Worm (Caenorhabditis elegans): Measurements from ENCODE around the gene elo-3.

Gene elo-3

ce11 chrIV:7234623-7235022 lies 2.9 kb upstream of the elo-3 start:
- TF ChIP-seq Y95B8A.8 (GFP tag; IDR thresholded peaks at IDR 0.05) (no peak), ztf-25 (GFP tag; IDR thresholded peaks at IDR 0.05) (no peak)

ce11 chrIV:7235382-7235917 lies 2.1 kb upstream of the elo-3 start:
- TF ChIP-seq attf-5 (GFP tag; optimal IDR thresholded peaks at IDR 0.05) (peak; percentile 52), snpc-4 (GFP tag; optimal IDR thresholded peaks at IDR 0.05) (no peak), snpc-4 (tag; optimal IDR thresholded peaks at IDR 0.05) (peak in 1 of 4 experiments; percentile 21), ztf-18 (tag; optimal IDR thresholded peaks at IDR 0.05) (peak; percentile 11), pbrm-1 (GFP tag; IDR thresholded peaks at IDR 0.05) (0 out of 2 replicates have a peak, but pooled peaks have one; percentile 20), unc-130 (GFP tag; optimal IDR thresholded peaks at IDR 0.05) (no peak), hmg-20 (GFP tag; IDR thresholded peaks at IDR 0.05) (peak; percentile 47; the same call in 1 of the 2 replicates), rcor-1 (GFP tag; IDR thresholded peaks at IDR 0.05) (peak; percentile 26; the same call in 1 of the 2 replicates), gei-17 (GFP tag; optimal IDR thresholded peaks at IDR 0.05) (no peak), dox-1 (GFP tag; IDR thresholded peaks at IDR 0.05) (peak; percentile 78), K11D2.4 (GFP tag; IDR thresholded peaks at IDR 0.05) (0 out of 2 replicates have a peak, but pooled peaks have one; percentile 50), hmg-1.2 (GFP tag; IDR thresholded peaks at IDR 0.05) (peak; percentile 82), lir-1 (GFP tag; conservative IDR thresholded peaks at IDR 0.05) (0 out of 2 replicates have a peak, but pooled peaks have one; percentile 32), lin-40 (tag; optimal IDR thresholded peaks at IDR 0.05) (peak; percentile 28), xnd-1 (tag; optimal IDR thresholded peaks at IDR 0.05) (no peak), ceh-91 (GFP tag; IDR thresholded peaks at IDR 0.05) (no peak), B0336.3 (GFP tag; IDR thresholded peaks at IDR 0.05) (peak; percentile 59; the same call in 1 of the 2 replicates), lin-54 (GFP tag; optimal IDR thresholded peaks at IDR 0.05) (peak; percentile 31), zfh-2 (GFP tag; conservative IDR thresholded peaks at IDR 0.05) (peak; percentile 89), repo-1 (tag; optimal IDR thresholded peaks at IDR 0.05) (peak; percentile 9), K12H6.12 (tag; optimal IDR thresholded peaks at IDR 0.05) (peak; percentile 25), nhr-80 (tag; optimal IDR thresholded peaks at IDR 0.05) (peak; percentile 88), sptf-2 (GFP tag; optimal IDR thresholded peaks at IDR 0.05) (no peak), somi-1 (GFP tag; optimal IDR thresholded peaks at IDR 0.05) (peak; percentile 6), Y53F4B.3 (GFP tag; IDR thresholded peaks at IDR 0.05) (no peak), cebp-1 (GFP tag; IDR thresholded peaks at IDR 0.05) (no peak), cebp-1 (tag; optimal IDR thresholded peaks at IDR 0.05) (peak; percentile 57), rec-8 (tag; optimal IDR thresholded peaks at IDR 0.05) (peak in 1 of 2 experiments; percentile 8), mcd-1 (GFP tag; IDR thresholded peaks at IDR 0.05) (peak; percentile 62)

ce11 chrIV:7236248-7236772 lies 1.2 kb upstream of the elo-3 start:
- TF ChIP-seq nhr-27 (tag; optimal IDR thresholded peaks at IDR 0.05) (no peak), dpff-1 (tag; optimal IDR thresholded peaks at IDR 0.05) (no peak), ceh-27 (GFP tag; optimal IDR thresholded peaks at IDR 0.05) (no peak), lsl-1 (GFP tag; optimal IDR thresholded peaks at IDR 0.05) (peak; percentile 21), gei-17 (GFP tag; optimal IDR thresholded peaks at IDR 0.05) (no peak), dox-1 (GFP tag; IDR thresholded peaks at IDR 0.05) (peak; percentile 25; the same call in 1 of the 2 replicates), hlh-26 (GFP tag; conservative IDR thresholded peaks at IDR 0.05) (no peak), F57C9.4 (tag; optimal IDR thresholded peaks at IDR 0.05) (peak; percentile 14), tbx-9 (tag; optimal IDR thresholded peaks at IDR 0.05; ENCODE audit: borderline replicate concordance) (no peak)
